Fruit fly (Drosophila melanogaster): ENCODE data around the gene CG16986.

CG16986 gene

dm6 chr3L:2570269-2570723 lies 29.8 kb upstream of the CG16986 start (continued):
- TF ChIP-seq ewg (GFP tag; optimal IDR thresholded peaks at IDR 0.05) (no peak), kni (GFP tag; optimal IDR thresholded peaks at IDR 0.05) (no peak), CG2120 (GFP tag; optimal IDR thresholded peaks at IDR 0.05) (peak; percentile 16), CG4820 (GFP tag; optimal IDR thresholded peaks at IDR 0.05) (peak; percentile 10), gro (GFP tag; optimal IDR thresholded peaks at IDR 0.05) (peak; percentile 42), Ptx1 (GFP tag; IDR thresholded peaks at IDR 0.05) (peak; percentile 48; the same call in 1 of the 2 replicates), sens-2 (GFP tag; IDR thresholded peaks at IDR 0.05) (no peak), chn (GFP tag; optimal IDR thresholded peaks at IDR 0.05) (no peak), z (GFP tag; IDR thresholded peaks at IDR 0.05) (no peak), Sin3A (optimal IDR thresholded peaks at IDR 0.05) (no peak), sima (GFP tag; optimal IDR thresholded peaks at IDR 0.05) (no peak), yki (optimal IDR thresholded peaks at IDR 0.05) (no peak), vvl (GFP tag; IDR thresholded peaks at IDR 0.05) (peak; percentile 65), CG10321 (GFP tag; IDR thresholded peaks at IDR 0.05) (no peak), crol (GFP tag; IDR thresholded peaks at IDR 0.05) (no peak), Mrtf (GFP tag; IDR thresholded peaks at IDR 0.05) (no peak), Side (GFP tag; optimal IDR thresholded peaks at IDR 0.05) (no peak), CG12744 (GFP tag; optimal IDR thresholded peaks at IDR 0.05) (peak; percentile 44), CG10431 (GFP tag; optimal IDR thresholded peaks at IDR 0.05) (no peak), Ets97D (GFP tag; optimal IDR thresholded peaks at IDR 0.05) (no peak), esg (GFP tag; conservative IDR thresholded peaks at IDR 0.05) (0 out of 2 replicates have a peak, but pooled peaks have one; percentile 22), Oli (tag; optimal IDR thresholded peaks at IDR 0.05) (peak; percentile 61), pzg (GFP tag; optimal IDR thresholded peaks at IDR 0.05) (no peak), Hmr (GFP tag; optimal IDR thresholded peaks at IDR 0.05) (peak; percentile 29), CG6254 (GFP tag; optimal IDR thresholded peaks at IDR 0.05) (peak; percentile 57), CG3838 (GFP tag; optimal IDR thresholded peaks at IDR 0.05) (no peak), CG7928 (GFP tag; optimal IDR thresholded peaks at IDR 0.05) (no peak), Xbp1 (GFP tag; optimal IDR thresholded peaks at IDR 0.05) (peak; percentile 48), CG14441 (GFP tag; IDR thresholded peaks at IDR 0.05) (peak; percentile 13; the same call in 1 of the 2 replicates), ci (GFP tag; IDR thresholded peaks at IDR 0.05) (peak; percentile 85), CG17829 (tag; optimal IDR thresholded peaks at IDR 0.05) (peak; percentile 44), CG17186 (GFP tag; optimal IDR thresholded peaks at IDR 0.05) (no peak), cas (GFP tag; IDR thresholded peaks at IDR 0.05) (no peak), CG18619 (GFP tag; optimal IDR thresholded peaks at IDR 0.05) (no peak), Dad (GFP tag; optimal IDR thresholded peaks at IDR 0.05) (no peak), CG2889 (GFP tag; IDR thresholded peaks at IDR 0.05) (no peak), trem (tag; optimal IDR thresholded peaks at IDR 0.05) (peak; percentile 25), bab2 (GFP tag; optimal IDR thresholded peaks at IDR 0.05) (no peak), Atf6 (GFP tag; IDR thresholded peaks at IDR 0.05) (peak; percentile 21; the same call in 1 of the 2 replicates), Dip3 (GFP tag; optimal IDR thresholded peaks at IDR 0.05) (no peak), CG5953 (GFP tag; IDR thresholded peaks at IDR 0.05) (no peak), CG13424 (tag; optimal IDR thresholded peaks at IDR 0.05) (peak; percentile 18), CG11695 (GFP tag; IDR thresholded peaks at IDR 0.05) (0 out of 3 replicates have a peak, but pooled peaks have one; percentile 45), CG10543 (GFP tag; optimal IDR thresholded peaks at IDR 0.05) (no peak), ftz-f1 (GFP tag; optimal IDR thresholded peaks at IDR 0.05) (no peak), MTF-1 (GFP tag; optimal IDR thresholded peaks at IDR 0.05; ENCODE audit: borderline replicate concordance) (no peak), CG43689 (GFP tag; IDR thresholded peaks at IDR 0.05) (no peak), bsh (GFP tag; optimal IDR thresholded peaks at IDR 0.05) (peak; percentile 9 to 64), CG2116 (GFP tag; optimal IDR thresholded peaks at IDR 0.05) (no peak), pfk (GFP tag; optimal IDR thresholded peaks at IDR 0.05) (no peak), Jarid2 (GFP tag; optimal IDR thresholded peaks at IDR 0.05) (no peak), crp (GFP tag; optimal IDR thresholded peaks at IDR 0.05) (no peak)

Measured in whole organism, embryonic.